Worm (Caenorhabditis elegans) whole organism, mixed stage, embryonic: ENCODE measurements around the gene dct-6.

Source experiments
- bed-3 ChIP-seq: fragments of 200-800 bp; sonication (Bioruptor generic); optimal IDR thresholded peaks from 3 replicates; lab custom pipeline; 2018; ENCODE audit warnings: mild to moderate bottlenecking, missing genetic modification characterization, moderate library complexity, missing compliant biosample characterization
- ces-1 ChIP-seq: fragments of 150-350 bp; optimal IDR thresholded peaks from 2 replicates; lab custom pipeline; 2014; ENCODE audit warnings: missing biosample characterization, missing genetic modification reagents, missing genetic modification characterization
- elt-1 ChIP-seq: sonication (generic microtip); optimal IDR thresholded peaks from 2 replicates; lab custom pipeline; 2017; ENCODE audit warnings: missing genetic modification characterization, mild to moderate bottlenecking, missing compliant biosample characterization, antibody characterized with exemption, moderate library complexity, borderline replicate concordance; ENCODE audit not compliant: insufficient read depth
- mep-1 ChIP-seq: fragments of 150-350 bp; optimal IDR thresholded peaks from 2 replicates; lab custom pipeline; 2017; ENCODE audit warnings: missing biosample characterization, missing genetic modification reagents, missing genetic modification characterization, inconsistent platforms
- pha-4 ChIP-seq: fragments of 150-350 bp; optimal IDR thresholded peaks from 2 replicates; lab custom pipeline; 2018; ENCODE audit warnings: missing biosample characterization, missing genetic modification reagents, missing genetic modification characterization
- tbx-8 ChIP-seq: fragments of 200-800 bp; sonication (Bioruptor generic); optimal IDR thresholded peaks from 2 replicates; lab custom pipeline; 2018; ENCODE audit warnings: mild to moderate bottlenecking, missing genetic modification characterization, moderate library complexity, missing compliant biosample characterization

ce11 chrIII:5950756-5951345 lies 15.4 kb upstream of the dct-6 start:
- TF ChIP-seq tbx-8 (GFP tag; lab: Kevin White, UChicago) (no peak), bed-3 (GFP tag; lab: Kevin White, UChicago) (no peak), mep-1 (tag; lab: Kevin White, UChicago) (no peak), elt-1 (tag; lab: Kevin White, UChicago) (no peak), ces-1 (GFP tag; lab: Kevin White, UChicago) (no peak), pha-4 (tag; lab: Kevin White, UChicago) (no peak)
